Worm (Caenorhabditis elegans) whole organism, L4 larva: ENCODE data around the gene C07G3.10.

Source experiments
- Y48G9A.11 ChIP-seq: fragments of 200-800 bp; sonication (Bioruptor generic); IDR thresholded peaks from 2 replicates; pipeline ENCODE4 v1.3.6; 2022; ENCODE audit warnings: missing genetic modification reagents, missing genetic modification characterization, missing compliant biosample characterization
- aha-1 ChIP-seq: fragments of 150-350 bp; peaks from one replicate; lab custom pipeline; 2014; ENCODE audit warnings: missing biosample characterization, missing genetic modification characterization
- hmg-1.1 ChIP-seq: fragments of 200-800 bp; sonication (Bioruptor generic); IDR thresholded peaks from 2 replicates; pipeline ENCODE4 v1.3.6; 2022; ENCODE audit warnings: missing genetic modification reagents, missing genetic modification characterization, missing compliant biosample characterization
- lin-38 ChIP-seq: fragments of 200-800 bp; sonication (Bioruptor generic); IDR thresholded peaks from 2 replicates; pipeline ENCODE4 v1.3.6; 2022; ENCODE audit warnings: missing genetic modification reagents, missing genetic modification characterization, missing compliant biosample characterization
- mdl-1 ChIP-seq, 2 experiments: fragments of 150-350 bp in 1 of 2; sonication (generic microtip) in 1 of 2; optimal IDR thresholded peaks; 2 replicates each; lab custom pipeline; 2014 to 2017; ENCODE audit warnings: missing biosample characterization in 2 of 2, missing genetic modification characterization in 2 of 2
- php-3 ChIP-seq: fragments of 200-800 bp; sonication (Bioruptor generic); IDR thresholded peaks from 2 replicates; pipeline ENCODE4 v1.3.6; 2022; ENCODE audit warnings: missing genetic modification reagents, missing genetic modification characterization, missing compliant biosample characterization

Gene C07G3.10

DNA sequence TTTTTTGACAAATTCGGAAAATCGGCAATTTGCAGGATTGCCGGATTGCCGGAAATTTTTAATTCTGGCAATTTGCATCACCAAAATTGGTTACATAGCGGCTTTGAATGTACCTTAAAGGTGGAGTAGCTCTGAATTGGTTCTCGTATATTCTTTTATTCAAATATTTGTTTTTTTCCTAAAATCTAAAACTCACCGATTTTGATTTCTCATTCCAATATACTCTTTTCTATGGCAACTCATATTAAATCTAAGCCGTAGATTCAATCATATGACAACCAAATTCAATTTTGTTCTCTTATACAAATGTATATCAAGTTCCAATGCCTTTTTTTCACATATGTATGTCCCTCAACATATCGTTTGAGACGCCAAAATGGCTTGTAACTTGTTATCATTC is 47.4 kb downstream of the C07G3.10 start, which contains the start of gene sri-21:
sri-21 (plus strand) TSS at position 301 of the 400 bp plus-strand sequence.
- no peak for TF ChIP-seq Y48G9A.11 (GFP tag; lab: Robert Waterston, UW)
- no peak for TF ChIP-seq lin-38 (GFP tag; lab: Robert Waterston, UW)

DNA sequence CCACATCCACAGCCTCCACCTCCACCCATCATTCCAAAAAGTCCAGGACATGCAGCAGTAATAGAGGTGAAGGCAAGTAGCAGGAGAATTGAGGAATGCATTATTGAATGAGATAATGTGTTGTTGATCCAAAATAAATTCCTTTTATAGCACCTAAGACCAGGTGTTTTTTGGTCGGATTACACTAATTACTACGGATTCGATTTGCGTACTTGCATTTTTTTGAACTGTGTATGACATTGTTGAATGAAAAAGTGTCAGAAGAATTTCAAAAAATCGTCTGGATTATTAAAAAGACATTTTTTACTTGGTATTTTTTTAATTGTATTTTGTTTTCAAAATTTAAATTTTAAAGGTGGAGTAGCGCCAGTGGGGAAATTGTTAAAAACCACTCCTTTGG is 49.7 kb downstream of the C07G3.10 start, which contains the start of gene grl-28:
grl-28 (minus strand) TSS at position 101 of the 400 bp plus-strand sequence.
- TF ChIP-seq mdl-1 (tag; optimal IDR thresholded peaks at IDR 0.05; lab: Kevin White, UChicago) (no peak), aha-1 (tag; lab: Kevin White, UChicago) (no peak), hmg-1.1 (no peak), php-3 (GFP tag; lab: Robert Waterston, UW) (no peak)
